Worm (Caenorhabditis elegans) whole organism, late embryonic: Measurements from ENCODE around the gene F26G1.5.

Source experiments
- C08G9.2 ChIP-seq: sonication (generic microtip); optimal IDR thresholded peaks from 2 replicates; lab custom pipeline; 2016; ENCODE audit warnings: mild to moderate bottlenecking, missing genetic modification characterization, moderate library complexity, missing compliant biosample characterization
- F13H6.1 ChIP-seq: sonication (generic microtip); optimal IDR thresholded peaks from 2 replicates; lab custom pipeline; 2016; ENCODE audit warnings: missing genetic modification characterization, missing compliant biosample characterization
- Y22D7AL.16 ChIP-seq: sonication (generic microtip); optimal IDR thresholded peaks from 2 replicates; lab custom pipeline; 2016; ENCODE audit warnings: missing genetic modification characterization, missing compliant biosample characterization
- ahr-1 ChIP-seq: sonication (generic microtip); optimal IDR thresholded peaks from 2 replicates; lab custom pipeline; 2016; ENCODE audit warnings: missing genetic modification characterization, missing compliant biosample characterization
- ama-1 ChIP-seq: fragments of 150-350 bp; optimal IDR thresholded peaks from 2 replicates; lab custom pipeline; 2014
- ceh-14 ChIP-seq: sonication (generic microtip); optimal IDR thresholded peaks from 2 replicates; lab custom pipeline; 2016; ENCODE audit warnings: missing genotype, missing genetic modification characterization, missing compliant biosample characterization
- ceh-18 ChIP-seq: sonication (generic microtip); optimal IDR thresholded peaks from 2 replicates; lab custom pipeline; 2016; ENCODE audit warnings: missing genetic modification characterization, missing compliant biosample characterization
- ceh-19 ChIP-seq: fragments of 200-800 bp; sonication (Bioruptor generic); optimal IDR thresholded peaks from 2 replicates; lab custom pipeline; 2018; ENCODE audit warnings: mild to moderate bottlenecking, missing genetic modification characterization, missing compliant biosample characterization
- ceh-24 ChIP-seq: sonication (generic microtip); optimal IDR thresholded peaks from 2 replicates; lab custom pipeline; 2016; ENCODE audit warnings: mild to moderate bottlenecking, missing genetic modification characterization, missing compliant biosample characterization
- ceh-30 ChIP-seq: fragments of 150-350 bp; optimal IDR thresholded peaks from 2 replicates; lab custom pipeline; 2014; ENCODE audit warnings: missing biosample characterization, missing genetic modification characterization
- ceh-31 ChIP-seq: sonication (generic microtip); optimal IDR thresholded peaks from 2 replicates; lab custom pipeline; 2016; ENCODE audit warnings: missing genetic modification characterization, missing compliant biosample characterization
- ceh-34 ChIP-seq: sonication (generic microtip); optimal IDR thresholded peaks from 2 replicates; lab custom pipeline; 2016; ENCODE audit warnings: mild to moderate bottlenecking, missing genetic modification characterization, missing compliant biosample characterization
- ceh-6 ChIP-seq: fragments of 200-800 bp; sonication (Bioruptor generic); optimal IDR thresholded peaks from 2 replicates; lab custom pipeline; 2018; ENCODE audit warnings: mild to moderate bottlenecking, missing genetic modification characterization, missing compliant biosample characterization
- che-1 ChIP-seq: sonication (generic microtip); optimal IDR thresholded peaks from 2 replicates; lab custom pipeline; 2016; ENCODE audit warnings: mild to moderate bottlenecking, missing genetic modification characterization, missing compliant biosample characterization
- dmd-4 ChIP-seq: sonication (generic microtip); optimal IDR thresholded peaks from 2 replicates; lab custom pipeline; 2016; ENCODE audit warnings: borderline replicate concordance, missing genetic modification characterization, missing compliant biosample characterization
- dve-1 ChIP-seq: sonication (generic microtip); optimal IDR thresholded peaks from 2 replicates; lab custom pipeline; 2017; ENCODE audit warnings: antibody characterized with exemption, mild to moderate bottlenecking, missing genetic modification characterization, missing compliant biosample characterization
- elt-2 ChIP-seq: sonication (generic microtip); optimal IDR thresholded peaks from 2 replicates; lab custom pipeline; 2016; ENCODE audit warnings: missing genetic modification reagents, missing genetic modification characterization, missing compliant biosample characterization
- ets-4 ChIP-seq: sonication (generic microtip); optimal IDR thresholded peaks from 2 replicates; lab custom pipeline; 2016; ENCODE audit warnings: missing genetic modification characterization, missing compliant biosample characterization
- fkh-10 ChIP-seq: fragments of 150-350 bp; optimal IDR thresholded peaks from 2 replicates; lab custom pipeline; 2014; ENCODE audit warnings: missing biosample characterization, missing genetic modification reagents, missing genetic modification characterization
- hlh-13 ChIP-seq: fragments of 200-800 bp; sonication (Bioruptor generic); optimal IDR thresholded peaks from 2 replicates; lab custom pipeline; 2018; ENCODE audit warnings: mild to moderate bottlenecking, missing genetic modification characterization, missing compliant biosample characterization
- hlh-30 ChIP-seq: sonication (generic microtip); optimal IDR thresholded peaks from 2 replicates; lab custom pipeline; 2017; ENCODE audit warnings: antibody characterized with exemption, missing genetic modification characterization, missing compliant biosample characterization; ENCODE audit not compliant: insufficient read depth
- hlh-8 ChIP-seq: sonication (generic microtip); optimal IDR thresholded peaks from 2 replicates; lab custom pipeline; 2016; ENCODE audit warnings: missing genotype, missing genetic modification characterization, missing compliant biosample characterization
- lim-6 ChIP-seq: sonication (generic microtip); optimal IDR thresholded peaks from 2 replicates; lab custom pipeline; 2016; ENCODE audit warnings: missing genetic modification characterization, missing compliant biosample characterization
- madf-2 ChIP-seq: sonication (generic microtip); optimal IDR thresholded peaks from 2 replicates; lab custom pipeline; 2017; ENCODE audit warnings: missing genetic modification characterization, missing compliant biosample characterization
- mec-3 ChIP-seq: sonication (generic microtip); optimal IDR thresholded peaks from 2 replicates; lab custom pipeline; 2016; ENCODE audit warnings: borderline replicate concordance, missing genetic modification characterization, missing compliant biosample characterization
- nfya-1 ChIP-seq: sonication (generic microtip); optimal IDR thresholded peaks from 2 replicates; lab custom pipeline; 2017; ENCODE audit warnings: missing genetic modification characterization, mild to moderate bottlenecking, missing compliant biosample characterization, antibody characterized with exemption, moderate library complexity
- nhr-232 ChIP-seq: sonication (generic microtip); optimal IDR thresholded peaks from 2 replicates; lab custom pipeline; 2016; ENCODE audit warnings: missing genetic modification characterization, missing compliant biosample characterization
- npax-4 ChIP-seq: sonication (generic microtip); optimal IDR thresholded peaks from 2 replicates; lab custom pipeline; 2016; ENCODE audit warnings: missing genetic modification characterization, missing compliant biosample characterization
- pag-3 ChIP-seq: sonication (generic microtip); optimal IDR thresholded peaks from 2 replicates; lab custom pipeline; 2016; ENCODE audit warnings: missing compliant biosample characterization, missing genetic modification characterization, borderline replicate concordance
- pat-9 ChIP-seq: fragments of 200-800 bp; sonication (Bioruptor generic); optimal IDR thresholded peaks from 2 replicates; lab custom pipeline; 2018; ENCODE audit warnings: mild to moderate bottlenecking, missing genetic modification characterization, moderate library complexity, missing compliant biosample characterization
- pax-1 ChIP-seq: fragments of 150-350 bp; optimal IDR thresholded peaks from 2 replicates; lab custom pipeline; 2014; ENCODE audit warnings: missing biosample characterization, missing genetic modification characterization
- pha-2 ChIP-seq: sonication (generic microtip); optimal IDR thresholded peaks from 2 replicates; lab custom pipeline; 2017; ENCODE audit warnings: mild to moderate bottlenecking, missing genetic modification characterization, missing compliant biosample characterization
- pha-4 ChIP-seq: fragments of 150-350 bp; optimal IDR thresholded peaks from 2 replicates; lab custom pipeline; 2018; ENCODE audit warnings: missing biosample characterization, missing genetic modification reagents, missing genetic modification characterization
- pros-1 ChIP-seq: fragments of 150-350 bp; optimal IDR thresholded peaks from 2 replicates; lab custom pipeline; 2014; ENCODE audit warnings: missing biosample characterization, missing genetic modification reagents, missing genetic modification characterization
- ref-2 ChIP-seq: sonication (generic microtip); optimal IDR thresholded peaks from 2 replicates; lab custom pipeline; 2016; ENCODE audit warnings: missing genetic modification characterization, missing compliant biosample characterization
- rnt-1 ChIP-seq: sonication (generic microtip); optimal IDR thresholded peaks from 2 replicates; lab custom pipeline; 2016; ENCODE audit warnings: missing genetic modification characterization, missing compliant biosample characterization
- sdc-2 ChIP-seq: sonication (generic microtip); optimal IDR thresholded peaks from 2 replicates; lab custom pipeline; 2016; ENCODE audit warnings: missing genotype, missing genetic modification characterization, missing compliant biosample characterization
- tbx-2 ChIP-seq: sonication (generic microtip); optimal IDR thresholded peaks from 2 replicates; lab custom pipeline; 2016; ENCODE audit warnings: missing genetic modification characterization, missing compliant biosample characterization
- unc-3 ChIP-seq, 2 experiments: fragments of 200-800 bp in 1 of 2; sonication (Bioruptor generic) in 1 of 2; sonication (generic microtip) in 1 of 2; conservative IDR thresholded peaks in 1 of 2; optimal IDR thresholded peaks in 1 of 2; 2 replicates each; pipeline versions ENCODE4 v1.3.6 to Lab custom; 2016 to 2022; ENCODE audit warnings: missing compliant biosample characterization in 2 of 2, missing genetic modification characterization in 2 of 2, missing genetic modification reagents in 1 of 2
- unc-42 ChIP-seq: sonication (generic microtip); optimal IDR thresholded peaks from 2 replicates; lab custom pipeline; 2016; ENCODE audit warnings: missing genotype, missing genetic modification characterization, missing compliant biosample characterization
- unc-55 ChIP-seq: sonication (generic microtip); optimal IDR thresholded peaks from 2 replicates; lab custom pipeline; 2017; ENCODE audit warnings: missing biosample characterization, missing genetic modification reagents, missing genetic modification characterization
- unc-86 ChIP-seq: sonication (generic microtip); optimal IDR thresholded peaks from 2 replicates; lab custom pipeline; 2016; ENCODE audit warnings: missing genetic modification characterization, missing compliant biosample characterization
- zip-5 ChIP-seq: sonication (generic microtip); optimal IDR thresholded peaks from 2 replicates; lab custom pipeline; 2016; ENCODE audit warnings: missing genetic modification characterization, missing compliant biosample characterization
- ztf-16 ChIP-seq: sonication (generic microtip); optimal IDR thresholded peaks from 2 replicates; lab custom pipeline; 2017; ENCODE audit warnings: missing genetic modification characterization, missing compliant biosample characterization

The F26G1.5 gene

ce11 chrII:4747063-4747462, 24.1 kb downstream of the F26G1.5 start:
- no peak for TF ChIP-seq ama-1 (lab: Kevin White, UChicago)
- TF ChIP-seq hlh-30, result peak; percentile 22
- no peak for TF ChIP-seq Y22D7AL.16 (tag; lab: Kevin White, UChicago)

ce11 chrII:4745281-4745680, 25.9 kb downstream of the F26G1.5 start:
- TF ChIP-seq pha-4 (no peak), mec-3 (tag; lab: Kevin White, UChicago) (no peak), dmd-4 (tag; lab: Kevin White, UChicago) (no peak), ref-2 (tag; lab: Kevin White, UChicago) (no peak), nhr-232 (tag; lab: Kevin White, UChicago) (no peak), elt-2 (no peak), F13H6.1 (tag; lab: Kevin White, UChicago) (no peak), hlh-13 (GFP tag; lab: Kevin White, UChicago) (no peak), ceh-31 (tag; lab: Kevin White, UChicago) (no peak), C08G9.2 (tag; lab: Kevin White, UChicago) (no peak), ceh-34 (tag; lab: Kevin White, UChicago) (no peak), ceh-19 (GFP tag; lab: Kevin White, UChicago) (no peak), sdc-2 (tag; lab: Kevin White, UChicago) (no peak), pros-1 (tag; lab: Kevin White, UChicago) (no peak), hlh-30 (no peak)

ce11 chrII:4741527-4742187, 29.5 kb downstream of the F26G1.5 start, which contains the start of gene acs-11:
Gene acs-11, plus strand, starts transcription at chrII:4742137.
- TF ChIP-seq nhr-232 (tag; lab: Kevin White, UChicago), result no peak
- no peak for TF ChIP-seq C08G9.2 (tag; lab: Kevin White, UChicago)
- TF ChIP-seq pag-3, result no peak

ce11 chrII:4739984-4740462, 31.2 kb downstream of the F26G1.5 start, which contains the start of gene eas-1:
Gene eas-1, plus strand, starts transcription at chrII:4740412.
- TF ChIP-seq madf-2 (tag; lab: Kevin White, UChicago) (peak; percentile 19), unc-86 (tag; lab: Kevin White, UChicago) (peak; percentile 5), pag-3 (no peak), unc-3 (GFP tag; conservative IDR thresholded peaks at IDR 0.05; lab: Robert Waterston, UW) (no peak), unc-3 (tag; optimal IDR thresholded peaks at IDR 0.05; lab: Kevin White, UChicago) (peak; percentile 21), nfya-1 (tag; lab: Kevin White, UChicago) (peak; percentile 48), che-1 (tag; lab: Kevin White, UChicago) (no peak), ceh-18 (tag; lab: Kevin White, UChicago) (peak; percentile 17), npax-4 (tag; lab: Kevin White, UChicago) (no peak), ceh-24 (no peak), ceh-30 (no peak), dve-1 (no peak), tbx-2 (tag; lab: Kevin White, UChicago) (peak; percentile 89), lim-6 (tag; lab: Kevin White, UChicago) (peak; percentile 59), ahr-1 (tag; lab: Kevin White, UChicago) (no peak), unc-42 (tag; lab: Kevin White, UChicago) (peak; percentile 50), ceh-14 (tag; lab: Kevin White, UChicago) (peak; percentile 65), ztf-16 (tag; lab: Kevin White, UChicago) (no peak), ceh-19 (GFP tag; lab: Kevin White, UChicago) (no peak), pha-2 (tag; lab: Kevin White, UChicago) (no peak), zip-5 (peak; percentile 74), Y22D7AL.16 (tag; lab: Kevin White, UChicago) (no peak), fkh-10 (GFP tag; lab: Kevin White, UChicago) (no peak), ref-2 (tag; lab: Kevin White, UChicago) (peak; percentile 86), C08G9.2 (tag; lab: Kevin White, UChicago) (peak; percentile 98), ets-4 (tag; lab: Kevin White, UChicago) (peak; percentile 86), hlh-8 (tag; lab: Kevin White, UChicago) (peak; percentile 88), rnt-1 (tag; lab: Kevin White, UChicago) (peak; percentile 91), pat-9 (tag; lab: Kevin White, UChicago) (no peak), pax-1 (tag; lab: Kevin White, UChicago) (peak; percentile 8), ceh-6 (GFP tag; lab: Kevin White, UChicago) (peak; percentile 34), F13H6.1 (tag; lab: Kevin White, UChicago) (peak; percentile 54), hlh-30 (peak; percentile 83), pha-4 (no peak), unc-55 (GFP tag; lab: Kevin White, UChicago) (peak; percentile 30)
